Fruit fly (Drosophila melanogaster) whole organism, embryonic: ENCODE results near the gene CG13838.
A peak's percentile ranks its signal among the peaks of the same experiment; 100 is the strongest.

ENCODE experiments used
- Awh ChIP-seq: fragments of 200-800 bp; sonication (Bioruptor generic); IDR thresholded peaks from 2 replicates; pipeline ENCODE4, ENCODE4 v1.3.6; 2022; ENCODE audit warnings: missing biosample characterization, missing genetic modification characterization
- Bgb ChIP-seq: fragments of 200-800 bp; sonication (Bioruptor generic); IDR thresholded peaks from 2 replicates; pipeline ENCODE4 v1.3.6; 2022; ENCODE audit warnings: missing biosample characterization, missing genetic modification characterization; ENCODE audit not compliant: partially characterized antibody
- CG10565 ChIP-seq: fragments of 200-800 bp; sonication (Bioruptor generic); optimal IDR thresholded peaks from 3 replicates; lab custom pipeline; 2016; ENCODE audit warnings: missing biosample characterization, mild to moderate bottlenecking, missing genetic modification characterization
- CG11456 ChIP-seq: fragments of 200-800 bp; sonication (Bioruptor generic); IDR thresholded peaks from 3 replicates; pipeline ENCODE4 v1.3.6; 2022; ENCODE audit warnings: missing biosample characterization, missing genetic modification characterization
- CG17359 ChIP-seq: fragments of 200-800 bp; sonication (Bioruptor generic); optimal IDR thresholded peaks from 3 replicates; lab custom pipeline; 2018; ENCODE audit warnings: missing biosample characterization, mild to moderate bottlenecking, missing genetic modification characterization, moderate library complexity
- CG18764 ChIP-seq: fragments of 200-800 bp; sonication (Bioruptor generic); optimal IDR thresholded peaks from 3 replicates; lab custom pipeline; 2016; ENCODE audit warnings: missing biosample characterization, missing genetic modification characterization
- CG31224 ChIP-seq: fragments of 200-800 bp; sonication (Bioruptor generic); IDR thresholded peaks from 2 replicates; pipeline ENCODE4 v1.3.6; 2022; ENCODE audit warnings: missing biosample characterization, missing genetic modification characterization
- CG32772 ChIP-seq: fragments of 200-800 bp; sonication (Bioruptor generic); IDR thresholded peaks from 2 replicates; pipeline ENCODE4 v1.3.6; 2022; ENCODE audit warnings: missing biosample characterization, missing genetic modification characterization
- CG34422 ChIP-seq: fragments of 200-800 bp; sonication (Bioruptor generic); IDR thresholded peaks from 3 replicates; pipeline ENCODE4 v1.3.6; 2022; ENCODE audit warnings: missing biosample characterization, missing genetic modification characterization
- CG4424 ChIP-seq: fragments of 200-800 bp; sonication (Bioruptor generic); optimal IDR thresholded peaks from 3 replicates; lab custom pipeline; 2016; ENCODE audit warnings: missing biosample characterization, missing genetic modification characterization
- CG4617 ChIP-seq: fragments of 200-800 bp; sonication (Bioruptor generic); optimal IDR thresholded peaks from 3 replicates; lab custom pipeline; 2016; ENCODE audit warnings: missing biosample characterization, missing genetic modification characterization, borderline replicate concordance
- CG5245 ChIP-seq: fragments of 200-800 bp; sonication (Bioruptor generic); optimal IDR thresholded peaks from 3 replicates; lab custom pipeline; 2016; ENCODE audit warnings: missing biosample characterization, missing genetic modification characterization
- CG8089 ChIP-seq: fragments of 200-800 bp; sonication (Bioruptor generic); optimal IDR thresholded peaks from 3 replicates; lab custom pipeline; 2016; ENCODE audit warnings: missing biosample characterization, missing genetic modification characterization
- CG8359 ChIP-seq: fragments of 200-800 bp; sonication (Bioruptor generic); optimal IDR thresholded peaks from 2 replicates; lab custom pipeline; 2017; ENCODE audit warnings: missing biosample characterization, mild to moderate bottlenecking, missing genetic modification characterization, borderline replicate concordance
- CTCF ChIP-seq: fragments of 200-800 bp; sonication (Bioruptor generic); optimal IDR thresholded peaks from 2 replicates; lab custom pipeline; 2017; ENCODE audit warnings: missing biosample characterization, mild to moderate bottlenecking, missing genetic modification characterization, moderate library complexity
- CkIIα-i1 ChIP-seq: fragments of 200-800 bp; sonication (Bioruptor generic); IDR thresholded peaks from 2 replicates; pipeline ENCODE4 v1.3.6; 2022; ENCODE audit warnings: missing biosample characterization, missing genetic modification characterization
- Drgx ChIP-seq: fragments of 200-800 bp; sonication (Bioruptor generic); IDR thresholded peaks from 2 replicates; pipeline ENCODE4 v1.3.6; 2022; ENCODE audit warnings: missing biosample characterization, missing genetic modification characterization
- Eip74EF ChIP-seq, 2 experiments: fragments of 200-800 bp in 1 of 2; fragments of >200 bp in 1 of 2; sonication (Bioruptor generic) in 1 of 2; optimal IDR thresholded peaks; 2 replicates each; lab custom pipeline; 2017 to 2019; ENCODE audit warnings: missing biosample characterization in 2 of 2, missing genetic modification characterization in 2 of 2, mild to moderate bottlenecking in 1 of 2, moderate library complexity in 1 of 2
- Ets65A ChIP-seq: fragments of 200-800 bp; sonication (Bioruptor generic); peaks from one replicate; lab custom pipeline; 2016; ENCODE audit warnings: missing biosample characterization, missing genetic modification characterization
- Jarid2 ChIP-seq: fragments of 200-800 bp; sonication (Bioruptor generic); optimal IDR thresholded peaks from 3 replicates; lab custom pipeline; 2017; ENCODE audit warnings: mild to moderate bottlenecking, missing biosample characterization, missing genetic modification reagents, missing genetic modification characterization
- Med ChIP-seq: fragments of 200-800 bp; sonication (Bioruptor generic); peaks from one replicate; lab custom pipeline; 2016; ENCODE audit warnings: missing biosample characterization, missing genetic modification characterization, mild to moderate bottlenecking, inconsistent platforms, moderate library complexity
- Myb ChIP-seq: fragments of 200-800 bp; sonication (Bioruptor generic); optimal IDR thresholded peaks from 2 replicates; lab custom pipeline; 2016; ENCODE audit warnings: missing biosample characterization, missing genetic modification characterization
- Trl ChIP-seq, 3 experiments: fragments of >200 bp in 2 of 3; fragments of 200-800 bp in 1 of 3; sonication (Bioruptor generic) in 1 of 3; optimal IDR thresholded peaks; 2 replicates in 1 of 3; 3 replicates in 2 of 3; lab custom pipeline; 2016 to 2017; ENCODE audit warnings: missing biosample characterization in 1 of 3, missing genetic modification characterization in 1 of 3
- chinmo ChIP-seq: fragments of 200-800 bp; sonication (Bioruptor generic); IDR thresholded peaks from 4 replicates; pipeline ENCODE4 v1.3.6; 2022; ENCODE audit warnings: missing biosample characterization, missing genetic modification characterization; ENCODE audit not compliant: partially characterized antibody
- ci ChIP-seq: fragments of 200-800 bp; sonication (Bioruptor generic); IDR thresholded peaks from 3 replicates; pipeline ENCODE4 v1.3.6; 2022; ENCODE audit warnings: missing biosample characterization, missing genetic modification characterization
- crp ChIP-seq, 2 experiments: fragments of 200-800 bp; sonication (Bioruptor generic); optimal IDR thresholded peaks; 2 replicates in 1 of 2; 3 replicates in 1 of 2; lab custom pipeline; 2017; ENCODE audit warnings: missing biosample characterization in 2 of 2, missing genetic modification characterization in 2 of 2, mild to moderate bottlenecking in 1 of 2, moderate library complexity in 1 of 2
- danr ChIP-seq: fragments of 200-800 bp; sonication (Bioruptor generic); IDR thresholded peaks from 2 replicates; pipeline ENCODE4 v1.3.6; 2022; ENCODE audit warnings: missing biosample characterization, missing genetic modification characterization
- emc ChIP-seq: fragments of 200-800 bp; sonication (Bioruptor generic); optimal IDR thresholded peaks from 2 replicates; lab custom pipeline; 2016; ENCODE audit warnings: missing biosample characterization, missing genetic modification characterization
- eyg ChIP-seq: fragments of 200-800 bp; sonication (Bioruptor generic); optimal IDR thresholded peaks from 3 replicates; lab custom pipeline; 2016; ENCODE audit warnings: missing biosample characterization, missing genetic modification characterization
- ftz-f1 ChIP-seq: fragments of 200-800 bp; sonication (Bioruptor generic); optimal IDR thresholded peaks from 2 replicates; lab custom pipeline; 2016; ENCODE audit warnings: missing biosample characterization, missing genetic modification characterization
- grn ChIP-seq: fragments of 200-800 bp; sonication (Bioruptor generic); optimal IDR thresholded peaks from 3 replicates; lab custom pipeline; 2017; ENCODE audit warnings: missing biosample characterization, missing genetic modification characterization
- oc ChIP-seq: fragments of 200-800 bp; sonication (Bioruptor generic); optimal IDR thresholded peaks from 2 replicates; lab custom pipeline; 2018; ENCODE audit warnings: missing biosample characterization, mild to moderate bottlenecking, missing genetic modification characterization, moderate library complexity
- pros ChIP-seq: fragments of 200-800 bp; sonication (Bioruptor generic); optimal IDR thresholded peaks from 3 replicates; lab custom pipeline; 2019; ENCODE audit warnings: missing biosample characterization, mild to moderate bottlenecking, missing genetic modification characterization, moderate library complexity
- row ChIP-seq: fragments of 200-800 bp; sonication (Bioruptor generic); IDR thresholded peaks from 3 replicates; pipeline ENCODE4 v1.3.6; 2022; ENCODE audit warnings: missing biosample characterization, missing genetic modification characterization
- sens ChIP-seq: fragments of 200-800 bp; sonication (Bioruptor generic); peaks from one replicate; lab custom pipeline; 2016; ENCODE audit warnings: missing biosample characterization, missing genetic modification characterization
- shn ChIP-seq: fragments of 200-800 bp; sonication (Bioruptor generic); optimal IDR thresholded peaks from 3 replicates; lab custom pipeline; 2016; ENCODE audit warnings: missing biosample characterization, missing genetic modification characterization
- sim ChIP-seq: fragments of 200-800 bp; sonication (Bioruptor generic); IDR thresholded peaks from 2 replicates; pipeline ENCODE4 v1.3.6; 2022; ENCODE audit warnings: missing biosample characterization, missing genetic modification characterization
- sob ChIP-seq: fragments of 200-800 bp; sonication (Bioruptor generic); IDR thresholded peaks from 2 replicates; pipeline ENCODE4 v1.3.6; 2022; ENCODE audit warnings: missing biosample characterization, missing genetic modification characterization
- trh ChIP-seq: fragments of 200-800 bp; sonication (Bioruptor generic); optimal IDR thresholded peaks from 2 replicates; lab custom pipeline; 2016; ENCODE audit warnings: missing biosample characterization, missing genetic modification characterization
- vvl ChIP-seq: fragments of 200-800 bp; sonication (Bioruptor generic); IDR thresholded peaks from 2 replicates; pipeline ENCODE4 v1.3.6; 2022; ENCODE audit warnings: missing biosample characterization, missing genetic modification characterization

CG13838 gene

dm6 chr3R:23009480-23010115 is 32.4 kb upstream of the CG13838 start (continued):
- TF ChIP-seq CG4617 (GFP tag; lab: Kevin White, UChicago) (no peak), CkIIα-i1 (GFP tag; lab: Robert Waterston, UW) (no peak), Ets65A (peak; percentile 61), trh (GFP tag; lab: Kevin White, UChicago) (no peak), Trl (optimal IDR thresholded peaks at IDR 0.05; lab: Kevin White, UChicago) (no peak), Trl (GFP tag; optimal IDR thresholded peaks at IDR 0.05; lab: Kevin White, UChicago) (no peak), row (GFP tag; lab: Robert Waterston, UW) (peak; percentile 40; the same call in 2 of the 3 replicates)

dm6 chr3R:23010406-23010805 is 31.6 kb upstream of the CG13838 start, which contains the start of gene CG34375:
CG34375 (minus strand) TSS chr3R:23010562.
- peak; percentile 19; the same call in 1 of the 3 replicates for TF ChIP-seq CG11456
- TF ChIP-seq CG31224 (GFP tag; lab: Robert Waterston, UW) = no peak
- TF ChIP-seq ftz-f1 (GFP tag; lab: Kevin White, UChicago) = peak; percentile 17
- 0 out of 2 replicates have a peak, but pooled peaks have one; percentile 5 for TF ChIP-seq sob (GFP tag; lab: Robert Waterston, UW)
- no peak for TF ChIP-seq CG8359 (GFP tag; lab: Kevin White, UChicago)
- TF ChIP-seq oc (tag; lab: Kevin White, UChicago) = peak; percentile 19
- peak; percentile 12 for TF ChIP-seq sens (GFP tag; lab: Kevin White, UChicago)
- TF ChIP-seq crp (GFP tag; optimal IDR thresholded peaks at IDR 0.05; lab: Kevin White, UChicago) = peak in 1 of 2 experiments; percentile 57
- peak; percentile 61; the same call in 1 of the 4 replicates for TF ChIP-seq chinmo (GFP tag; lab: Robert Waterston, UW)
- no peak for TF ChIP-seq CG32772 (GFP tag; lab: Robert Waterston, UW)
- no peak for TF ChIP-seq shn
- TF ChIP-seq Bgb (GFP tag; lab: Robert Waterston, UW) = 0 out of 2 replicates have a peak, but pooled peaks have one; percentile 10
- TF ChIP-seq CG10565 (GFP tag; lab: Kevin White, UChicago) = no peak
- 0 out of 3 replicates have a peak, but pooled peaks have one; percentile 46 for TF ChIP-seq CG34422 (GFP tag; lab: Robert Waterston, UW)
- peak; percentile 4 for TF ChIP-seq CG17359 (tag; lab: Kevin White, UChicago)
- TF ChIP-seq emc (GFP tag; lab: Kevin White, UChicago) = no peak
- peak; percentile 25; the same call in 1 of the 2 replicates for TF ChIP-seq vvl (GFP tag; lab: Robert Waterston, UW)
- TF ChIP-seq CG8089 (GFP tag; lab: Kevin White, UChicago) = no peak
- TF ChIP-seq ci (GFP tag; lab: Robert Waterston, UW) = 0 out of 3 replicates have a peak, but pooled peaks have one; percentile 35
- TF ChIP-seq sim = no peak
- TF ChIP-seq CG4424 (GFP tag; lab: Kevin White, UChicago) = no peak
- TF ChIP-seq CG18764 = no peak
- TF ChIP-seq Awh = 0 out of 2 replicates have a peak, but pooled peaks have one; percentile 14
- peak in 1 of 2 experiments; percentile 17 for TF ChIP-seq Eip74EF (GFP tag; optimal IDR thresholded peaks at IDR 0.05; lab: Kevin White, UChicago)
- 0 out of 2 replicates have a peak, but pooled peaks have one; percentile 12 for TF ChIP-seq Drgx
- no peak for TF ChIP-seq pros (GFP tag; lab: Kevin White, UChicago)
- TF ChIP-seq Myb (GFP tag; lab: Kevin White, UChicago) = peak; percentile 48
- peak; percentile 28 for TF ChIP-seq Jarid2 (GFP tag; lab: Kevin White, UChicago)
- TF ChIP-seq Med (GFP tag; lab: Kevin White, UChicago) = peak; percentile 79
- TF ChIP-seq grn (GFP tag; lab: Kevin White, UChicago) = peak; percentile 21
- TF ChIP-seq eyg (GFP tag; lab: Kevin White, UChicago) = no peak
- peak; percentile 89 for TF ChIP-seq CTCF
- TF ChIP-seq danr (GFP tag; lab: Robert Waterston, UW) = no peak
- TF ChIP-seq CG5245 (GFP tag; lab: Kevin White, UChicago) = no peak
